Worm (Caenorhabditis elegans) whole organism, L1 larva: Measurements from ENCODE around the gene nlp-3.

ENCODE experiments used
- C04F5.9 ChIP-seq: sonication (generic microtip); optimal IDR thresholded peaks from 2 replicates; lab custom pipeline; 2016; ENCODE audit warnings: missing genetic modification characterization, missing compliant biosample characterization
- C16A3.4 ChIP-seq: fragments of 150-350 bp; optimal IDR thresholded peaks from 2 replicates; lab custom pipeline; 2014; ENCODE audit warnings: missing biosample characterization, missing genetic modification characterization
- C34B4.2 ChIP-seq: sonication (generic microtip); optimal IDR thresholded peaks from 2 replicates; lab custom pipeline; 2017; ENCODE audit warnings: mild to moderate bottlenecking, missing genetic modification characterization, missing compliant biosample characterization
- alr-1 ChIP-seq: fragments of 200-800 bp; sonication (Bioruptor generic); optimal IDR thresholded peaks from 2 replicates; lab custom pipeline; 2018; ENCODE audit warnings: borderline replicate concordance, mild to moderate bottlenecking, missing genetic modification characterization, missing compliant biosample characterization
- ceh-8 ChIP-seq: fragments of 200-800 bp; sonication (Bioruptor generic); optimal IDR thresholded peaks from 2 replicates; lab custom pipeline; 2018; ENCODE audit warnings: mild to moderate bottlenecking, missing genetic modification characterization, moderate library complexity, missing compliant biosample characterization
- ceh-88 ChIP-seq: fragments of 200-800 bp; sonication (Bioruptor generic); IDR thresholded peaks from 2 replicates; pipeline ENCODE4 v1.3.6; 2022; ENCODE audit warnings: missing genetic modification characterization, missing compliant biosample characterization
- ceh-90 ChIP-seq: sonication (generic microtip); optimal IDR thresholded peaks from 2 replicates; lab custom pipeline; 2016; ENCODE audit warnings: missing genetic modification characterization, missing compliant biosample characterization
- ces-1 ChIP-seq: fragments of 150-350 bp; optimal IDR thresholded peaks from 2 replicates; lab custom pipeline; 2014; ENCODE audit warnings: missing biosample characterization, missing genetic modification reagents, missing genetic modification characterization
- efl-3 ChIP-seq: fragments of 200-800 bp; sonication (Bioruptor generic); optimal IDR thresholded peaks from 2 replicates; lab custom pipeline; 2018; ENCODE audit warnings: mild to moderate bottlenecking, missing genetic modification characterization, missing compliant biosample characterization
- egl-13 ChIP-seq: sonication (generic microtip); optimal IDR thresholded peaks from 2 replicates; lab custom pipeline; 2016; ENCODE audit warnings: missing genotype, missing genetic modification reagents, missing genetic modification characterization, missing compliant biosample characterization
- egl-27 ChIP-seq, 2 experiments: fragments of 150-350 bp in 1 of 2; sonication (generic microtip); optimal IDR thresholded peaks; 3 replicates each; lab custom pipeline; 2017 to 2018; ENCODE audit warnings: missing biosample characterization in 2 of 2, missing genetic modification characterization in 2 of 2, missing genetic modification reagents in 2 of 2
- fkh-10 ChIP-seq: sonication (generic microtip); optimal IDR thresholded peaks from 2 replicates; lab custom pipeline; 2017; ENCODE audit warnings: missing biosample characterization, missing genetic modification reagents, missing genetic modification characterization
- fkh-4 ChIP-seq: sonication (generic microtip); optimal IDR thresholded peaks from 2 replicates; lab custom pipeline; 2016; ENCODE audit warnings: missing compliant biosample characterization, missing genetic modification characterization, borderline replicate concordance
- grh-1 ChIP-seq: fragments of 200-800 bp; sonication (Bioruptor generic); IDR thresholded peaks from 2 replicates; pipeline ENCODE4 v1.3.6; 2022; ENCODE audit warnings: missing genetic modification reagents, missing genetic modification characterization, missing compliant biosample characterization
- jun-1 ChIP-seq: fragments of 150-350 bp; optimal IDR thresholded peaks from 2 replicates; lab custom pipeline; 2014; ENCODE audit warnings: missing biosample characterization, missing genetic modification reagents, missing genetic modification characterization
- lin-14 ChIP-seq: fragments of 200-800 bp; sonication (Bioruptor generic); optimal IDR thresholded peaks from 2 replicates; lab custom pipeline; 2018; ENCODE audit warnings: mild to moderate bottlenecking, missing genetic modification characterization, moderate library complexity, missing compliant biosample characterization
- lin-35 ChIP-seq, 2 experiments: fragments of 150-350 bp; optimal IDR thresholded peaks; 2 replicates each; lab custom pipeline; 2014; ENCODE audit warnings: missing biosample characterization in 2 of 2, missing genetic modification characterization in 2 of 2, missing genetic modification reagents in 2 of 2
- lin-39 ChIP-seq: fragments of 150-350 bp; optimal IDR thresholded peaks from 2 replicates; lab custom pipeline; 2014; ENCODE audit warnings: missing biosample characterization, missing genetic modification reagents, missing genetic modification characterization
- mdl-1 ChIP-seq, 2 experiments: fragments of 150-350 bp; optimal IDR thresholded peaks; 2 replicates each; lab custom pipeline; 2014 to 2017; ENCODE audit warnings: missing biosample characterization in 2 of 2, missing genetic modification characterization in 2 of 2, inconsistent platforms in 1 of 2
- mep-1 ChIP-seq: fragments of 150-350 bp; optimal IDR thresholded peaks from 2 replicates; lab custom pipeline; 2014; ENCODE audit warnings: missing biosample characterization, missing genetic modification characterization
- nhr-11 ChIP-seq: fragments of 150-350 bp; optimal IDR thresholded peaks from 2 replicates; lab custom pipeline; 2014; ENCODE audit warnings: missing biosample characterization, missing genetic modification characterization
- nhr-19 ChIP-seq: fragments of 200-800 bp; sonication (Bioruptor generic); conservative IDR thresholded peaks from 2 replicates; pipeline ENCODE4 v1.3.6; 2022; ENCODE audit warnings: missing genetic modification characterization, missing compliant biosample characterization
- nhr-20 ChIP-seq: sonication (generic microtip); optimal IDR thresholded peaks from 2 replicates; lab custom pipeline; 2016; ENCODE audit warnings: mild to moderate bottlenecking, missing genetic modification characterization, missing compliant biosample characterization
- nhr-237 ChIP-seq: fragments of 150-350 bp; optimal IDR thresholded peaks from 2 replicates; lab custom pipeline; 2014; ENCODE audit warnings: missing biosample characterization, missing genetic modification characterization
- nhr-47 ChIP-seq: sonication (generic microtip); optimal IDR thresholded peaks from 2 replicates; lab custom pipeline; 2016; ENCODE audit warnings: mild to moderate bottlenecking, missing genetic modification characterization, moderate library complexity, missing compliant biosample characterization
- nhr-71 ChIP-seq: sonication (generic microtip); optimal IDR thresholded peaks from 2 replicates; lab custom pipeline; 2016; ENCODE audit warnings: mild to moderate bottlenecking, missing genetic modification characterization, moderate library complexity, missing compliant biosample characterization
- nhr-77 ChIP-seq: fragments of 150-350 bp; optimal IDR thresholded peaks from 2 replicates; lab custom pipeline; 2014; ENCODE audit warnings: missing biosample characterization, missing genetic modification characterization
- nhr-84 ChIP-seq: sonication (generic microtip); optimal IDR thresholded peaks from 2 replicates; lab custom pipeline; 2017; ENCODE audit warnings: missing biosample characterization, missing genetic modification characterization
- nhr-85 ChIP-seq: sonication (generic microtip); peaks from one replicate; lab custom pipeline; 2016; ENCODE audit warnings: missing genetic modification characterization, inconsistent platforms, missing compliant biosample characterization
- nhr-90 ChIP-seq: sonication (generic microtip); optimal IDR thresholded peaks from 2 replicates; lab custom pipeline; 2016; ENCODE audit warnings: mild to moderate bottlenecking, missing genetic modification characterization, missing compliant biosample characterization; ENCODE audit not compliant: poor library complexity
- pag-3 ChIP-seq: sonication (generic microtip); optimal IDR thresholded peaks from 2 replicates; lab custom pipeline; 2017; ENCODE audit warnings: missing genetic modification characterization, mild to moderate bottlenecking, missing compliant biosample characterization, antibody characterized with exemption, borderline replicate concordance; ENCODE audit not compliant: insufficient read depth
- pax-3 ChIP-seq: fragments of 200-800 bp; sonication (Bioruptor generic); optimal IDR thresholded peaks from 2 replicates; lab custom pipeline; 2018; ENCODE audit warnings: mild to moderate bottlenecking, missing genetic modification characterization, moderate library complexity, missing compliant biosample characterization
- rnt-1 ChIP-seq: sonication (generic microtip); optimal IDR thresholded peaks from 2 replicates; lab custom pipeline; 2016; ENCODE audit warnings: mild to moderate bottlenecking, missing genetic modification characterization, moderate library complexity, missing compliant biosample characterization
- snpc-4 ChIP-seq: fragments of 150-350 bp; optimal IDR thresholded peaks from 2 replicates; lab custom pipeline; 2014; ENCODE audit warnings: missing biosample characterization, missing genetic modification characterization
- snu-23 ChIP-seq: sonication (generic microtip); optimal IDR thresholded peaks from 2 replicates; lab custom pipeline; 2016; ENCODE audit warnings: missing genetic modification characterization, missing compliant biosample characterization
- sox-4 ChIP-seq: sonication (generic microtip); optimal IDR thresholded peaks from 2 replicates; lab custom pipeline; 2016; ENCODE audit warnings: missing genetic modification characterization, missing compliant biosample characterization
- sptf-1 ChIP-seq: fragments of 150-350 bp; optimal IDR thresholded peaks from 2 replicates; lab custom pipeline; 2014; ENCODE audit warnings: missing biosample characterization, missing genetic modification characterization
- tlp-1 ChIP-seq: fragments of 150-350 bp; optimal IDR thresholded peaks from 2 replicates; lab custom pipeline; 2014; ENCODE audit warnings: missing biosample characterization, missing genetic modification characterization
- unc-30 ChIP-seq: sonication (generic microtip); optimal IDR thresholded peaks from 2 replicates; lab custom pipeline; 2017; ENCODE audit warnings: missing biosample characterization, missing genetic modification characterization
- unc-62 ChIP-seq: fragments of 150-350 bp; optimal IDR thresholded peaks from 2 replicates; lab custom pipeline; 2014; ENCODE audit warnings: missing biosample characterization, missing genetic modification reagents, missing genetic modification characterization
- unc-86 ChIP-seq: sonication (generic microtip); optimal IDR thresholded peaks from 2 replicates; lab custom pipeline; 2016; ENCODE audit warnings: missing genetic modification characterization, missing compliant biosample characterization
- unc-98 ChIP-seq: fragments of 200-800 bp; sonication (Bioruptor generic); IDR thresholded peaks from 2 replicates; pipeline ENCODE4 v1.3.6; 2022; ENCODE audit warnings: missing genetic modification characterization, missing compliant biosample characterization
- vab-15 ChIP-seq: sonication (generic microtip); optimal IDR thresholded peaks from 2 replicates; lab custom pipeline; 2017; ENCODE audit warnings: missing genotype, mild to moderate bottlenecking, missing genetic modification characterization, missing compliant biosample characterization
- zag-1 ChIP-seq: fragments of 150-350 bp; optimal IDR thresholded peaks from 2 replicates; lab custom pipeline; 2014; ENCODE audit warnings: missing biosample characterization, missing genetic modification characterization
- zip-4 ChIP-seq: fragments of 200-800 bp; sonication (Bioruptor generic); optimal IDR thresholded peaks from 2 replicates; lab custom pipeline; 2018; ENCODE audit warnings: mild to moderate bottlenecking, missing genetic modification characterization, moderate library complexity, missing compliant biosample characterization
- ztf-11 ChIP-seq, 2 experiments: sonication (generic microtip); optimal IDR thresholded peaks; 2 replicates each; lab custom pipeline; 2016 to 2017; ENCODE audit warnings: missing genetic modification characterization in 2 of 2, missing biosample characterization in 1 of 2, missing compliant biosample characterization in 1 of 2

The nlp-3 gene

ce11 chrX:13144975-13145618 is 33.1 kb downstream of the nlp-3 start (continued):
- TF ChIP-seq efl-3 (peak; percentile 51), unc-62 (no peak), snpc-4 (tag; lab: Kevin White, UChicago) (peak; percentile 75), mdl-1 (tag; optimal IDR thresholded peaks at IDR 0.05; lab: Kevin White, UChicago) (peak; percentile 91 to 99), snu-23 (peak; percentile 98), tlp-1 (tag; lab: Kevin White, UChicago) (no peak), pax-3 (peak; percentile 88), egl-13 (peak; percentile 97), lin-14 (peak; percentile 99), egl-27 (tag; optimal IDR thresholded peaks at IDR 0.05; lab: Kevin White, UChicago) (peak; percentile 53 to 89), nhr-90 (tag; lab: Kevin White, UChicago) (peak; percentile 90), nhr-84 (no peak), jun-1 (tag; lab: Kevin White, UChicago) (peak; percentile 96), sptf-1 (no peak), zip-4 (GFP tag; lab: Kevin White, UChicago) (peak; percentile 80), mep-1 (tag; lab: Kevin White, UChicago) (peak; percentile 94), unc-98 (GFP tag; lab: Robert Waterston, UW) (no peak), vab-15 (tag; lab: Kevin White, UChicago) (peak; percentile 1), alr-1 (no peak), nhr-237 (tag; lab: Kevin White, UChicago) (peak; percentile 78), C04F5.9 (peak; percentile 65), C16A3.4 (tag; lab: Kevin White, UChicago) (peak; percentile 86), fkh-10 (GFP tag; lab: Kevin White, UChicago) (peak; percentile 95), lin-35 (GFP tag; optimal IDR thresholded peaks at IDR 0.05; lab: Kevin White, UChicago) (peak; percentile 76 to 86), C34B4.2 (tag; lab: Kevin White, UChicago) (no peak), nhr-77 (tag; lab: Kevin White, UChicago) (peak; percentile 94), sox-4 (tag; lab: Kevin White, UChicago) (peak; percentile 87), unc-86 (tag; lab: Kevin White, UChicago) (peak; percentile 98), ztf-11 (tag; optimal IDR thresholded peaks at IDR 0.05; lab: Kevin White, UChicago) (peak in 1 of 2 experiments; percentile 89), zag-1 (tag; lab: Kevin White, UChicago) (no peak), nhr-47 (tag; lab: Kevin White, UChicago) (peak; percentile 97), nhr-11 (tag; lab: Kevin White, UChicago) (peak; percentile 72), ceh-88 (GFP tag; lab: Robert Waterston, UW) (peak; percentile 84)

- TF ChIP-seq fkh-4 (tag; lab: Kevin White, UChicago), result no peak
- no peak for TF ChIP-seq fkh-10 (GFP tag; lab: Kevin White, UChicago)
- no peak for TF ChIP-seq lin-39 (tag; lab: Kevin White, UChicago)
- no peak; the same call in none of the 2 replicates for TF ChIP-seq nhr-19
- TF ChIP-seq nhr-71, result peak; percentile 57
- no peak for TF ChIP-seq sox-4 (tag; lab: Kevin White, UChicago)
- TF ChIP-seq rnt-1 (tag; lab: Kevin White, UChicago), result peak; percentile 32
- no peak for TF ChIP-seq ceh-90 (tag; lab: Kevin White, UChicago)
- no peak for TF ChIP-seq ces-1 (GFP tag; lab: Kevin White, UChicago)
- no peak for TF ChIP-seq zag-1 (tag; lab: Kevin White, UChicago)
- no peak for TF ChIP-seq tlp-1 (tag; lab: Kevin White, UChicago)
- TF ChIP-seq jun-1 (tag; lab: Kevin White, UChicago), result peak; percentile 29
- TF ChIP-seq nhr-47 (tag; lab: Kevin White, UChicago), result peak; percentile 1
- no peak for TF ChIP-seq nhr-11 (tag; lab: Kevin White, UChicago)
- TF ChIP-seq unc-30 (tag; lab: Kevin White, UChicago), result no peak
- no peak for TF ChIP-seq snu-23
- no peak for TF ChIP-seq vab-15 (tag; lab: Kevin White, UChicago)
- TF ChIP-seq ceh-8 (GFP tag; lab: Kevin White, UChicago), result peak; percentile 21
- TF ChIP-seq nhr-85 (tag; lab: Kevin White, UChicago), result peak; percentile 83
- no peak for TF ChIP-seq nhr-84
- no peak for TF ChIP-seq pag-3 (tag; lab: Kevin White, UChicago)
- TF ChIP-seq lin-14, result peak; percentile 84
- TF ChIP-seq unc-98 (GFP tag; lab: Robert Waterston, UW), result no peak
- TF ChIP-seq grh-1, result 0 out of 2 replicates have a peak, but pooled peaks have one; percentile 4
- peak; percentile 42 for TF ChIP-seq nhr-20
- TF ChIP-seq nhr-77 (tag; lab: Kevin White, UChicago), result no peak
Measured at ce11 chrX:13143762-13144732, 34.2 kb downstream of the nlp-3 start.
